Worm (Caenorhabditis elegans) whole organism, L4/young adult: ENCODE measurements around the gene sumv-2.

Experiments
- W03F9.2 ChIP-seq: fragments of 150-350 bp; optimal IDR thresholded peaks from 2 replicates; lab custom pipeline; 2014; ENCODE audit warnings: missing biosample characterization, missing genetic modification characterization
- him-1 ChIP-seq: sonication (generic microtip); optimal IDR thresholded peaks from 2 replicates; lab custom pipeline; 2016; ENCODE audit warnings: missing genotype, missing genetic modification reagents, missing genetic modification characterization, missing compliant biosample characterization

ce11 chrV:4626344-4626743, 9.0 kb downstream of the sumv-2 start:
- TF ChIP-seq him-1 (no peak), W03F9.2 (tag; lab: Kevin White, UChicago) (no peak)
